Fruit fly (Drosophila melanogaster): ENCODE results near the gene brk.

Gene brk

dm6 chrX:7338538-7338937, 30.8 kb downstream of the brk start (continued):
- TF ChIP-seq mld (GFP tag; IDR thresholded peaks at IDR 0.05; ENCODE audit: partially characterized antibody): no peak
- peak; percentile 60 for TF ChIP-seq CG8388 (GFP tag; optimal IDR thresholded peaks at IDR 0.05)
- peak; percentile 57 for TF ChIP-seq CG5180 (GFP tag; optimal IDR thresholded peaks at IDR 0.05)
- TF ChIP-seq CG2202 (tag; optimal IDR thresholded peaks at IDR 0.05): peak; percentile 10
- no peak for TF ChIP-seq CG14050 (GFP tag; IDR thresholded peaks at IDR 0.05)
- TF ChIP-seq sr (GFP tag; IDR thresholded peaks at IDR 0.05): no peak
- peak; percentile 61 for TF ChIP-seq CG10209 (GFP tag; optimal IDR thresholded peaks at IDR 0.05)
- TF ChIP-seq CG14965 (GFP tag; optimal IDR thresholded peaks at IDR 0.05; ENCODE audit: borderline replicate concordance): peak; percentile 6
- TF ChIP-seq CG10462 (GFP tag; optimal IDR thresholded peaks at IDR 0.05): peak; percentile 1
- no peak for TF ChIP-seq aop (GFP tag; IDR thresholded peaks at IDR 0.05)
- no peak for TF ChIP-seq unc-4 (GFP tag; IDR thresholded peaks at IDR 0.05; ENCODE audit: partially characterized antibody)
- peak; percentile 80 for TF ChIP-seq Sox102F (GFP tag; optimal IDR thresholded peaks at IDR 0.05)
- TF ChIP-seq Hand (GFP tag; optimal IDR thresholded peaks at IDR 0.05): peak; percentile 39
- TF ChIP-seq pnt (GFP tag; optimal IDR thresholded peaks at IDR 0.05): peak; percentile 27
- TF ChIP-seq vnd (GFP tag; IDR thresholded peaks at IDR 0.05; ENCODE audit: partially characterized antibody): no peak
- TF ChIP-seq bcd (GFP tag; optimal IDR thresholded peaks at IDR 0.05): peak; percentile 34
- 0 out of 3 replicates have a peak, but pooled peaks have one; percentile 25 for TF ChIP-seq ken (GFP tag; IDR thresholded peaks at IDR 0.05)
- peak; percentile 37 for TF ChIP-seq kah (GFP tag; optimal IDR thresholded peaks at IDR 0.05)
- peak; percentile 51 for TF ChIP-seq CG9727 (GFP tag; optimal IDR thresholded peaks at IDR 0.05)
- TF ChIP-seq CG31441 (GFP tag; IDR thresholded peaks at IDR 0.05): peak; percentile 78
- peak; percentile 4 for TF ChIP-seq Ets65A (GFP tag)
- peak; percentile 26 for TF ChIP-seq CG12744 (GFP tag; optimal IDR thresholded peaks at IDR 0.05)
- TF ChIP-seq Atf-2 (GFP tag; optimal IDR thresholded peaks at IDR 0.05): peak; percentile 42
- TF ChIP-seq mam (GFP tag; optimal IDR thresholded peaks at IDR 0.05): peak; percentile 41
- TF ChIP-seq gcm (GFP tag; optimal IDR thresholded peaks at IDR 0.05): peak; percentile 42
- no peak for TF ChIP-seq gce (GFP tag; IDR thresholded peaks at IDR 0.05)
- no peak for TF ChIP-seq CG14014 (GFP tag; IDR thresholded peaks at IDR 0.05)
- peak; percentile 33 for TF ChIP-seq CG6254 (GFP tag; optimal IDR thresholded peaks at IDR 0.05)
- TF ChIP-seq Mrtf (GFP tag; IDR thresholded peaks at IDR 0.05): 0 out of 3 replicates have a peak, but pooled peaks have one; percentile 42
- peak; percentile 10 for TF ChIP-seq CG8290 (GFP tag; optimal IDR thresholded peaks at IDR 0.05)
- TF ChIP-seq CG8290 (tag; optimal IDR thresholded peaks at IDR 0.05): peak in 1 of 2 experiments; percentile 78
- TF ChIP-seq CG18262 (tag; optimal IDR thresholded peaks at IDR 0.05): peak; percentile 69
- peak; percentile 61 for TF ChIP-seq lmd (GFP tag; IDR thresholded peaks at IDR 0.05)
- peak; percentile 57 for TF ChIP-seq pho (GFP tag; optimal IDR thresholded peaks at IDR 0.05)
- TF ChIP-seq B-H2 (GFP tag; optimal IDR thresholded peaks at IDR 0.05): peak; percentile 56
- peak; percentile 55; the same call in 1 of the 2 replicates for TF ChIP-seq Xrp1 (GFP tag; IDR thresholded peaks at IDR 0.05)
- peak; percentile 34 for TF ChIP-seq CG18764 (GFP tag; optimal IDR thresholded peaks at IDR 0.05)
- TF ChIP-seq CG31388 (GFP tag; optimal IDR thresholded peaks at IDR 0.05): no peak
- TF ChIP-seq CG34224 (GFP tag; IDR thresholded peaks at IDR 0.05; ENCODE audit: partially characterized antibody): no peak
- TF ChIP-seq sc (optimal IDR thresholded peaks at IDR 0.05): no peak
- peak; percentile 15 for TF ChIP-seq sc (GFP tag; optimal IDR thresholded peaks at IDR 0.05)
- peak; percentile 54 for TF ChIP-seq sob (GFP tag; IDR thresholded peaks at IDR 0.05)
- TF ChIP-seq dimm (GFP tag; IDR thresholded peaks at IDR 0.05): no peak
- peak; percentile 33 for TF ChIP-seq maf-S (GFP tag; optimal IDR thresholded peaks at IDR 0.05)
- TF ChIP-seq btn (GFP tag; optimal IDR thresholded peaks at IDR 0.05): no peak
- peak; percentile 72 for TF ChIP-seq ci (GFP tag; IDR thresholded peaks at IDR 0.05)
- TF ChIP-seq CG31224 (GFP tag; IDR thresholded peaks at IDR 0.05): peak; percentile 23; the same call in 1 of the 2 replicates
- no peak for TF ChIP-seq Dfd (GFP tag; optimal IDR thresholded peaks at IDR 0.05)
- no peak for TF ChIP-seq bbx (GFP tag; IDR thresholded peaks at IDR 0.05; ENCODE audit: partially characterized antibody)
- peak; percentile 42 for TF ChIP-seq CG18619 (GFP tag; optimal IDR thresholded peaks at IDR 0.05)
- no peak for TF ChIP-seq Drgx (GFP tag; IDR thresholded peaks at IDR 0.05)
- peak; percentile 41 to 65 for TF ChIP-seq Pdp1 (GFP tag; optimal IDR thresholded peaks at IDR 0.05)
